Worm (Caenorhabditis elegans): ENCODE measurements around the gene tcer-1.
A peak's percentile ranks its signal among the peaks of the same experiment; 100 is the strongest.

Gene tcer-1

DNA sequence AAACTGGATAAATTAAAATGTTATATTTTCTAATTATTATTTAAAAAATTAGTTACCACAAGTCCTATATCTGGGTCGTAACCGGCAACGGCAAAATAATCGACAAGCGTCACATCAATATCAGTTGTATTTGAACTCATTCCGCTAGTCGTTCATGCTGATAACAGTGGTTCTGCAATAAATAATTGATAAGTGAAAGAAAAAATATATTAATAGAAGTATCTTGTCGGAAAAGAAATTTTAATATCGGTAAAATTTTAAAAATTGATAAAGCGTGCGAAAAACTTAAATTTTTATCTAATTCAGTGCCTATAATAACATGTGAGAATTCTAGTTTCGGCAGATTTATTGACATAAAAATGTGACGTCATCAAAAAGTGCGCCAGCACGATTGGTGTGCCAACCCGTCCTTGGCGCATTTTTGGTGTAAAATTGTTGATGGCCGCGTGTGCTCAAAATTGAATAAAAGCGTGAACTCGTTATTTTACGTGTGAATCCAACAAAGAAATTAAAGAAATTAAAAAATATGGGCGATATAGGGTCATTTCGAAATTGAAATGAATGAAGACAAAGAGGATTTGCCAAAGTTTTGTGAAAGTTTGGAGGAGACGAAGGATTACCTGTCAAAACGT lies 27.4 kb downstream of the tcer-1 start, which contains the start of the genes lst-6 and lst-5 (continued):
- TF ChIP-seq Y48G9A.11 (GFP tag; IDR thresholded peaks at IDR 0.05) = no peak
- no peak for TF ChIP-seq mdt-29 (GFP tag; IDR thresholded peaks at IDR 0.05)
- no peak for TF ChIP-seq aly-2 (tag; optimal IDR thresholded peaks at IDR 0.05)
- no peak for TF ChIP-seq gei-8 (GFP tag; optimal IDR thresholded peaks at IDR 0.05)
- no peak for TF ChIP-seq ceh-62 (tag; optimal IDR thresholded peaks at IDR 0.05)
- no peak for TF ChIP-seq F49E8.2 (tag; optimal IDR thresholded peaks at IDR 0.05; ENCODE audit: borderline replicate concordance)
- no peak for TF ChIP-seq nhr-10 (tag; optimal IDR thresholded peaks at IDR 0.05)
- no peak for TF ChIP-seq snpc-4 (tag; optimal IDR thresholded peaks at IDR 0.05)
- no peak for TF ChIP-seq ceh-28 (tag; optimal IDR thresholded peaks at IDR 0.05)
- TF ChIP-seq nhr-28 (tag; optimal IDR thresholded peaks at IDR 0.05) = peak; percentile 50
- no peak for TF ChIP-seq lin-29 (GFP tag; IDR thresholded peaks at IDR 0.05)
- no peak for TF ChIP-seq pha-4 (GFP tag; IDR thresholded peaks at IDR 0.05)
- no peak for TF ChIP-seq pha-4 (tag; optimal IDR thresholded peaks at IDR 0.05)
- no peak for TF ChIP-seq D1046.2 (GFP tag; IDR thresholded peaks at IDR 0.05)
- no peak for TF ChIP-seq ctbp-1 (GFP tag; IDR thresholded peaks at IDR 0.05)
- no peak for TF ChIP-seq daf-19 (GFP tag; conservative IDR thresholded peaks at IDR 0.05)
- no peak for TF ChIP-seq tra-1 (GFP tag; IDR thresholded peaks at IDR 0.05)
- TF ChIP-seq skn-1 (tag; optimal IDR thresholded peaks at IDR 0.05) = no peak
- no peak for TF ChIP-seq lim-7 (GFP tag; IDR thresholded peaks at IDR 0.05)
- no peak for TF ChIP-seq jun-1 (tag; optimal IDR thresholded peaks at IDR 0.05)
- TF ChIP-seq nhr-41 (GFP tag; IDR thresholded peaks at IDR 0.05) = no peak
- no peak for TF ChIP-seq daf-8 (GFP tag; IDR thresholded peaks at IDR 0.05)

DNA sequence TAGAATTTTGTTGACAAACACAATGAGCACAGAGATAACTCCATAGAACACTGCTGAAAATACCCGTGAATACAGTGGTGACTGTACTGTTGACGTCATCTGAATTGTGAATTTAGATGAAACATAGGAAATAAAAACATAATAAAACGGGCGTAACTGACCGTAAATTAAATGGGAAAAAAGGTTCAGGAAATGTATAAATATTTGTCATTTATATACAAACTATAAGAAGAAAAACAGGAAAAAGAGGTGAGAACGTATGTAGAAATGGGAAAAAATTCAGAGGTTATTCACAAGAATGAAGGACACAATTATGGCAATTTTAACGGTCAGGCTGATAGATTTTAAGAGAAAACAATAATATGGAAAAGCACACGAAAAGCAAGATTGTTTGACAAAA lies 37.3 kb downstream of the tcer-1 start, which contains the start of gene sqv-7:
Gene sqv-7, minus strand, starts transcription at position 101 of the 400 bp plus-strand sequence.
- no peak for TF ChIP-seq unc-62 (GFP tag; optimal IDR thresholded peaks at IDR 0.05 in 1 of 2)
- no peak for TF ChIP-seq unc-62 (tag; optimal IDR thresholded peaks at IDR 0.05)
- no peak for TF ChIP-seq nhr-41 (GFP tag; IDR thresholded peaks at IDR 0.05)
- TF ChIP-seq lin-15B (tag; optimal IDR thresholded peaks at IDR 0.05) = no peak
- TF ChIP-seq ZK337.2 (GFP tag; IDR thresholded peaks at IDR 0.05) = no peak
- no peak for TF ChIP-seq duxl-1 (tag; optimal IDR thresholded peaks at IDR 0.05; ENCODE audit: poor library complexity)
- TF ChIP-seq snpc-1.2 (GFP tag; IDR thresholded peaks at IDR 0.05) = no peak
- no peak for TF ChIP-seq lin-38 (GFP tag; IDR thresholded peaks at IDR 0.05)
- no peak for TF ChIP-seq mdl-1 (tag; optimal IDR thresholded peaks at IDR 0.05)
- no peak for TF ChIP-seq lin-29 (GFP tag; IDR thresholded peaks at IDR 0.05)
- TF ChIP-seq ztf-7 (tag; optimal IDR thresholded peaks at IDR 0.05) = no peak
- TF ChIP-seq lin-39 (tag; optimal IDR thresholded peaks at IDR 0.05) = no peak
- no peak for TF ChIP-seq gei-8 (GFP tag; optimal IDR thresholded peaks at IDR 0.05)
- TF ChIP-seq F10B5.3 (tag; optimal IDR thresholded peaks at IDR 0.05) = no peak
- no peak for TF ChIP-seq hlh-11 (tag; optimal IDR thresholded peaks at IDR 0.05)
- TF ChIP-seq daf-19 (GFP tag; conservative IDR thresholded peaks at IDR 0.05) = no peak
- TF ChIP-seq aly-2 (tag; optimal IDR thresholded peaks at IDR 0.05) = no peak
- no peak for TF ChIP-seq lim-7 (GFP tag; IDR thresholded peaks at IDR 0.05)
- TF ChIP-seq cey-2 (tag; optimal IDR thresholded peaks at IDR 0.05; ENCODE audit: borderline replicate concordance, insufficient read depth) = no peak

DNA sequence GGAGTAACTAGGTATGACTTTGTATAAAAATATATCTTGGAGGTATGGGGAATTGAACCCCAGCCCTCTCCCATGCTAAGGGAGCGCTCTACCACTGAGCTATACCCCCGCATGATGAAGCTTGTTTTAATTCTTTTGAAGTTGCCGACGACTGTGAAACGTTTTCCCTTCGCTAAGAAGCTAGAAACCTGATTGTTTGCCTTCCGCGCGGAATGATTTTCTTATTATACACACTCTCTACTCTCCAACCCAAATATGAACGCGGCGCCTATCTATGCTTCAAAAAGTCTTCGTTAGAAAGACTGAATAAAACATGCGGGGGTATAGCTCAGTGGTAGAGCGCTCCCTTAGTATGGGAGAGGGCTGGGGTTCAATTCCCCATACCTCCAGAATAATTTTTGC lies 46.9 kb downstream of the tcer-1 start:
- no peak for TF ChIP-seq ZK337.2 (GFP tag; IDR thresholded peaks at IDR 0.05)
- no peak for TF ChIP-seq lin-15B (tag; optimal IDR thresholded peaks at IDR 0.05)
- TF ChIP-seq aly-2 (tag; optimal IDR thresholded peaks at IDR 0.05) = no peak
- no peak for TF ChIP-seq zfp-3 (GFP tag; conservative IDR thresholded peaks at IDR 0.05)
- no peak for TF ChIP-seq ces-1 (GFP tag; optimal IDR thresholded peaks at IDR 0.05)
- no peak for TF ChIP-seq R02D3.7 (tag; optimal IDR thresholded peaks at IDR 0.05)
- no peak for TF ChIP-seq F10B5.3 (tag; optimal IDR thresholded peaks at IDR 0.05)
- TF ChIP-seq mxl-3 (GFP tag; optimal IDR thresholded peaks at IDR 0.05) = no peak
- peak in 1 of 2 experiments; percentile 25 for TF ChIP-seq lsy-2 (tag; optimal IDR thresholded peaks at IDR 0.05)
- TF ChIP-seq Y75B8A.6 (GFP tag; IDR thresholded peaks at IDR 0.05) = no peak
- TF ChIP-seq duxl-1 (tag; optimal IDR thresholded peaks at IDR 0.05; ENCODE audit: poor library complexity) = no peak
- TF ChIP-seq daf-12 (tag; optimal IDR thresholded peaks at IDR 0.05) = no peak
- TF ChIP-seq tra-1 (GFP tag; IDR thresholded peaks at IDR 0.05) = no peak
- no peak; the same call in 1 of the 2 replicates for TF ChIP-seq dmd-8 (GFP tag; IDR thresholded peaks at IDR 0.05)
- no peak for TF ChIP-seq ZK546.5 (tag; optimal IDR thresholded peaks at IDR 0.05)
- TF ChIP-seq daf-8 (GFP tag; IDR thresholded peaks at IDR 0.05) = no peak
- TF ChIP-seq lim-7 (GFP tag; IDR thresholded peaks at IDR 0.05) = peak; percentile 61; the same call in 1 of the 2 replicates
- TF ChIP-seq arid-1 (GFP tag; conservative IDR thresholded peaks at IDR 0.05) = peak; percentile 41; the same call in 1 of the 2 replicates
- TF ChIP-seq unc-62 (GFP tag; optimal IDR thresholded peaks at IDR 0.05 in 1 of 2) = peak in 1 of 2 experiments; percentile 21
- no peak for TF ChIP-seq unc-62 (tag; optimal IDR thresholded peaks at IDR 0.05)
- no peak for TF ChIP-seq nhr-11 (tag; optimal IDR thresholded peaks at IDR 0.05)
- TF ChIP-seq nhr-10 (tag; optimal IDR thresholded peaks at IDR 0.05) = no peak
- TF ChIP-seq ceh-62 (tag; optimal IDR thresholded peaks at IDR 0.05) = no peak
- 0 out of 2 replicates have a peak, but pooled peaks have one; percentile 7 for TF ChIP-seq D1046.2 (GFP tag; IDR thresholded peaks at IDR 0.05)
- peak; percentile 64; the same call in 1 of the 2 replicates for TF ChIP-seq daf-19 (GFP tag; conservative IDR thresholded peaks at IDR 0.05)

All from whole organism, L4 larva.